Worm (Caenorhabditis elegans) whole organism, L3 larva: ENCODE measurements around the gene dnj-16.
A peak's percentile ranks its signal among the peaks of the same experiment; 100 is the strongest.

ENCODE experiments used
- R02D3.7 ChIP-seq: fragments of 150-350 bp; optimal IDR thresholded peaks from 2 replicates; lab custom pipeline; 2014; ENCODE audit warnings: missing biosample characterization, missing genetic modification characterization
- ZK546.5 ChIP-seq: sonication (generic microtip); optimal IDR thresholded peaks from 2 replicates; lab custom pipeline; 2017; ENCODE audit warnings: missing biosample characterization, missing genetic modification characterization
- ama-1 ChIP-seq: fragments of 150-350 bp; optimal IDR thresholded peaks from 2 replicates; lab custom pipeline; 2018
- ceh-16 ChIP-seq: sonication (generic microtip); optimal IDR thresholded peaks from 2 replicates; lab custom pipeline; 2017; ENCODE audit warnings: missing biosample characterization, missing genetic modification characterization
- ceh-28 ChIP-seq: fragments of 150-350 bp; optimal IDR thresholded peaks from 2 replicates; lab custom pipeline; 2014; ENCODE audit warnings: missing biosample characterization, missing genetic modification reagents, missing genetic modification characterization
- ceh-9 ChIP-seq: sonication (generic microtip); optimal IDR thresholded peaks from 2 replicates; lab custom pipeline; 2018; ENCODE audit warnings: missing biosample characterization, missing genetic modification characterization
- daf-12 ChIP-seq: fragments of 150-350 bp; optimal IDR thresholded peaks from 2 replicates; lab custom pipeline; 2014; ENCODE audit warnings: missing biosample characterization, missing genetic modification reagents, missing genetic modification characterization
- egl-27 ChIP-seq: sonication (generic microtip); optimal IDR thresholded peaks from 4 replicates; lab custom pipeline; 2017; ENCODE audit warnings: missing biosample characterization, missing genetic modification reagents, missing genetic modification characterization
- egl-5 ChIP-seq: fragments of 150-350 bp; optimal IDR thresholded peaks from 2 replicates; lab custom pipeline; 2017; ENCODE audit warnings: missing biosample characterization, missing genetic modification reagents, missing genetic modification characterization, inconsistent platforms
- elt-1 ChIP-seq: fragments of 150-350 bp; optimal IDR thresholded peaks from 2 replicates; lab custom pipeline; 2014; ENCODE audit warnings: missing biosample characterization, missing genetic modification characterization
- elt-2 ChIP-seq: sonication (generic microtip); optimal IDR thresholded peaks from 2 replicates; lab custom pipeline; 2016; ENCODE audit warnings: missing genetic modification reagents, mild to moderate bottlenecking, missing genetic modification characterization, missing compliant biosample characterization
- eor-1 ChIP-seq, 2 experiments: fragments of 150-350 bp; optimal IDR thresholded peaks; 2 replicates each; lab custom pipeline; 2014 to 2018; ENCODE audit warnings: missing biosample characterization in 2 of 2, missing genetic modification characterization in 2 of 2
- fkh-10 ChIP-seq: sonication (generic microtip); optimal IDR thresholded peaks from 2 replicates; lab custom pipeline; 2017; ENCODE audit warnings: missing biosample characterization, missing genetic modification reagents, missing genetic modification characterization
- fkh-2 ChIP-seq: fragments of 150-350 bp; optimal IDR thresholded peaks from 2 replicates; lab custom pipeline; 2014; ENCODE audit warnings: missing biosample characterization, missing genetic modification reagents, missing genetic modification characterization
- fos-1 ChIP-seq: fragments of 150-350 bp; optimal IDR thresholded peaks from 2 replicates; lab custom pipeline; 2014; ENCODE audit warnings: missing biosample characterization, missing genetic modification characterization
- hmg-11 ChIP-seq: sonication (generic microtip); optimal IDR thresholded peaks from 2 replicates; lab custom pipeline; 2016; ENCODE audit warnings: missing genetic modification characterization, missing compliant biosample characterization
- jun-1 ChIP-seq: fragments of 150-350 bp; optimal IDR thresholded peaks from 2 replicates; lab custom pipeline; 2014; ENCODE audit warnings: missing biosample characterization, missing genetic modification reagents, missing genetic modification characterization
- lin-15B ChIP-seq: fragments of 150-350 bp; optimal IDR thresholded peaks from 2 replicates; lab custom pipeline; 2014; ENCODE audit warnings: missing biosample characterization, missing genetic modification characterization
- lin-39 ChIP-seq: fragments of 150-350 bp; optimal IDR thresholded peaks from 2 replicates; lab custom pipeline; 2018; ENCODE audit warnings: missing biosample characterization, missing genetic modification reagents, missing genetic modification characterization
- lsy-12 ChIP-seq: sonication (generic microtip); optimal IDR thresholded peaks from 2 replicates; lab custom pipeline; 2016; ENCODE audit warnings: mild to moderate bottlenecking, missing genetic modification characterization, missing compliant biosample characterization
- mdl-1 ChIP-seq: fragments of 150-350 bp; optimal IDR thresholded peaks from 2 replicates; lab custom pipeline; 2014; ENCODE audit warnings: missing biosample characterization, missing genetic modification characterization
- nfya-1 ChIP-seq: sonication (generic microtip); optimal IDR thresholded peaks from 2 replicates; lab custom pipeline; 2017; ENCODE audit warnings: missing genetic modification characterization, mild to moderate bottlenecking, missing compliant biosample characterization, antibody characterized with exemption, moderate library complexity; ENCODE audit not compliant: insufficient read depth
- nhr-11 ChIP-seq: fragments of 150-350 bp; optimal IDR thresholded peaks from 2 replicates; lab custom pipeline; 2014; ENCODE audit warnings: missing biosample characterization, missing genetic modification characterization
- nhr-12 ChIP-seq: fragments of 150-350 bp; optimal IDR thresholded peaks from 2 replicates; lab custom pipeline; 2014; ENCODE audit warnings: missing biosample characterization, missing genetic modification characterization
- nhr-23 ChIP-seq: fragments of 150-350 bp; optimal IDR thresholded peaks from 2 replicates; lab custom pipeline; 2014; ENCODE audit warnings: missing biosample characterization, missing genetic modification reagents, missing genetic modification characterization
- nhr-25 ChIP-seq: sonication (generic microtip); optimal IDR thresholded peaks from 2 replicates; lab custom pipeline; 2017; ENCODE audit warnings: missing biosample characterization, missing genetic modification characterization
- nhr-28 ChIP-seq: fragments of 150-350 bp; optimal IDR thresholded peaks from 2 replicates; lab custom pipeline; 2014; ENCODE audit warnings: missing biosample characterization, missing genetic modification characterization
- nhr-43 ChIP-seq: sonication (generic microtip); optimal IDR thresholded peaks from 2 replicates; lab custom pipeline; 2016; ENCODE audit warnings: mild to moderate bottlenecking, missing genetic modification characterization, missing compliant biosample characterization; ENCODE audit not compliant: poor library complexity, severe bottlenecking
- nhr-67 ChIP-seq: fragments of 150-350 bp; optimal IDR thresholded peaks from 2 replicates; lab custom pipeline; 2014; ENCODE audit warnings: missing biosample characterization, missing genetic modification characterization
- nhr-77 ChIP-seq: fragments of 150-350 bp; optimal IDR thresholded peaks from 2 replicates; lab custom pipeline; 2014; ENCODE audit warnings: missing biosample characterization, missing genetic modification characterization
- pha-4 ChIP-seq: fragments of 150-350 bp; optimal IDR thresholded peaks from 2 replicates; lab custom pipeline; 2014; ENCODE audit warnings: missing biosample characterization, missing genetic modification reagents, missing genetic modification characterization
- pqm-1 ChIP-seq: fragments of 150-350 bp; optimal IDR thresholded peaks from 2 replicates; lab custom pipeline; 2017; ENCODE audit warnings: missing biosample characterization, missing genetic modification characterization, inconsistent platforms
- sea-2 ChIP-seq: fragments of 150-350 bp; sonication (generic microtip); optimal IDR thresholded peaks from 4 replicates; lab custom pipeline; 2014; ENCODE audit warnings: missing biosample characterization, missing genetic modification reagents, missing genetic modification characterization
- skn-1 ChIP-seq: fragments of 150-350 bp; optimal IDR thresholded peaks from 2 replicates; lab custom pipeline; 2014; ENCODE audit warnings: missing biosample characterization, missing genetic modification characterization
- snpc-4 ChIP-seq: fragments of 150-350 bp; optimal IDR thresholded peaks from 2 replicates; lab custom pipeline; 2014; ENCODE audit warnings: missing biosample characterization, missing genetic modification characterization
- tbx-2 ChIP-seq: sonication (generic microtip); optimal IDR thresholded peaks from 2 replicates; lab custom pipeline; 2016; ENCODE audit warnings: mild to moderate bottlenecking, missing genetic modification characterization, missing compliant biosample characterization
- unc-62 ChIP-seq: fragments of 150-350 bp; sonication (generic microtip); optimal IDR thresholded peaks from 4 replicates; lab custom pipeline; 2014; ENCODE audit warnings: missing biosample characterization, missing genetic modification reagents, missing genetic modification characterization
- ztf-4 ChIP-seq: fragments of 150-350 bp; optimal IDR thresholded peaks from 2 replicates; lab custom pipeline; 2014; ENCODE audit warnings: missing biosample characterization, missing genetic modification characterization

The dnj-16 gene

DNA sequence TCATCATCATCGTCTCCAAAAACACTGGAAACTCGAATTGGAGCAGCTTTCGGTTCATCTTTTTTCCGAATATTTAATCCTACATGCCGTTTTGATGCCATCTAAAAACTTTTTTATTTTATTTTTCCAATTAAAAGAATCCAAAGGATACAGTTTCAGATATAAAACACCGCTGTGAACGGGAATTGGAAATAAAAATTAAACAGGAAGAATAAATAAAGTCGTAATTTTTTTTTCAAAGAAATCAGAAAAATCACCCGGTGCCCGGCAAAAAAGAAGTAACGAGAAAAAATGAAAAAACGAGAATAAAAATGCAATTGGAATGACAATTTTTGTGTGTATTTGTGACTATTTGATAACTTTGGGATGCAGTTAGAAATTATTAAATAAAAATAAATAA lies 22.3 kb upstream of the dnj-16 start, which contains the start of gene ccdc-55:
ccdc-55 (minus strand) TSS at position 101 of the 400 bp plus-strand sequence.
- no peak for TF ChIP-seq hmg-11 (tag; lab: Kevin White, UChicago)
- no peak for TF ChIP-seq daf-12 (tag; lab: Kevin White, UChicago)
- TF ChIP-seq pha-4 (tag; lab: Kevin White, UChicago), result no peak
- no peak for TF ChIP-seq tbx-2 (tag; lab: Kevin White, UChicago)
- no peak for TF ChIP-seq ZK546.5 (tag; lab: Kevin White, UChicago)
- TF ChIP-seq nfya-1 (tag; lab: Kevin White, UChicago), result no peak
- no peak for TF ChIP-seq nhr-11 (tag; lab: Kevin White, UChicago)
- no peak for TF ChIP-seq elt-1 (tag; lab: Kevin White, UChicago)
- no peak for TF ChIP-seq lin-15B (tag; lab: Kevin White, UChicago)
- TF ChIP-seq ceh-9, result no peak
- no peak for TF ChIP-seq pqm-1 (tag; lab: Kevin White, UChicago)
- TF ChIP-seq sea-2 (GFP tag; lab: Kevin White, UChicago), result no peak
- no peak for TF ChIP-seq fkh-10 (GFP tag; lab: Kevin White, UChicago)
- TF ChIP-seq nhr-12 (tag; lab: Kevin White, UChicago), result no peak
- no peak for TF ChIP-seq R02D3.7 (tag; lab: Kevin White, UChicago)
- no peak for TF ChIP-seq fkh-2 (tag; lab: Kevin White, UChicago)
- no peak for TF ChIP-seq egl-5
- no peak for TF ChIP-seq ama-1 (lab: Kevin White, UChicago)
- no peak for TF ChIP-seq ceh-28 (tag; lab: Kevin White, UChicago)

DNA sequence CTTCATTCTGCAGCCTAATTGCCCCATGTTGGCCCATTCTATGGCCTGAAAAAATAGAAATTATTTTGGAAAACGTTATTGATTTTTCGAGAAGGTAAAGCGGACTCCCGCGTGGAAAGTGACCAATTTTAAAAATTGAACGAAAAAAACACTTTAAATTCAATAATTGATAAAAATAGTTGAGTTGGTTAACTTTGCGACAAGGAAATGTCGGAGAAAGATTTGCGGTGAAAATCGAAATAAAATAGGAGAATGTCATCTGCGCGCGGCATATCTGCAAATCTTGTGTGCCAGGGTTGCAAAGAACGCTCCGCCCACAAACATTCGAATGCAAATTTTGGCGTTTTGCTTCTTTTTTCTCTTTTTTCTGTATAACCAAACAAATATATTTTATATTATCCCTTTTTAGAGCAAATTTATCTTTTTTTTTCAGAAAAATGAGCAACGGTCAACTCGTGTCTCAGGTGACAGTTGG lies 20.0 kb upstream of the dnj-16 start, which contains the start of the genes rnf-121 and C16C10.4:
rnf-121 (minus strand) TSS at position 51 of the 475 bp plus-strand sequence.
C16C10.4 (plus strand) TSS at position 434 of the 475 bp plus-strand sequence.
- TF ChIP-seq nhr-25 (tag; lab: Kevin White, UChicago) (peak; percentile 22), lin-15B (tag; lab: Kevin White, UChicago) (peak; percentile 33), elt-2 (tag; lab: Kevin White, UChicago) (peak; percentile 22), nhr-43 (peak; percentile 89), egl-27 (tag; lab: Kevin White, UChicago) (no peak), pha-4 (tag; lab: Kevin White, UChicago) (peak; percentile 59), R02D3.7 (tag; lab: Kevin White, UChicago) (peak; percentile 29), nhr-67 (tag; lab: Kevin White, UChicago) (peak; percentile 25), skn-1 (tag; lab: Kevin White, UChicago) (peak; percentile 31), snpc-4 (tag; lab: Kevin White, UChicago) (peak; percentile 64), mdl-1 (tag; lab: Kevin White, UChicago) (no peak), nhr-23 (tag; lab: Kevin White, UChicago) (peak; percentile 55), ceh-28 (tag; lab: Kevin White, UChicago) (peak; percentile 44), nfya-1 (tag; lab: Kevin White, UChicago) (no peak), hmg-11 (tag; lab: Kevin White, UChicago) (peak; percentile 87), ceh-16 (tag; lab: Kevin White, UChicago) (peak; percentile 3), lsy-12 (tag; lab: Kevin White, UChicago) (peak; percentile 52), nhr-77 (tag; lab: Kevin White, UChicago) (no peak), jun-1 (tag; lab: Kevin White, UChicago) (no peak), tbx-2 (tag; lab: Kevin White, UChicago) (peak; percentile 17), daf-12 (tag; lab: Kevin White, UChicago) (no peak)

DNA sequence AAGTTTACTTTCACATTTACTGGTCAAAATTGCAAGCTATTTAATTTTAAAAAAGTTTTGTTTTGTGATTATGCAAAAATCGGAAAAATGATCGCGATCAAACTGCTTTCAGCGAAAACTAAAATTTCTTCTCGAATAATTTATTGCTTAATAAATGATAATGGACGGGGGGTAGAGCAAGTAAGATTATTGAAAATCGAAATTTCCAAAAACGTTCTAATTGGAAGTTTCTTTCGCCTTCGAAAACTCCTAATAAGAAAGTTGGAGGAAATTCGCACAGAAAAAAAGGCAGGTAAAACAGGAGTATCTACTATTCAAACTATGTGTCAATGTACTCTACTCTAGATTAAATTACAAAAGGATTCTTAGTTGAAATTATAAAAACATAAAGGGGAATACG lies 18.7 kb upstream of the dnj-16 start:
- no peak for TF ChIP-seq skn-1 (tag; lab: Kevin White, UChicago)
- no peak for TF ChIP-seq nhr-25 (tag; lab: Kevin White, UChicago)
- no peak for TF ChIP-seq nhr-67 (tag; lab: Kevin White, UChicago)
- no peak for TF ChIP-seq pqm-1 (tag; lab: Kevin White, UChicago)
- no peak for TF ChIP-seq fkh-2 (tag; lab: Kevin White, UChicago)
- TF ChIP-seq egl-5, result no peak
- TF ChIP-seq eor-1 (tag; optimal IDR thresholded peaks at IDR 0.05; lab: Kevin White, UChicago), result no peak
- TF ChIP-seq ceh-16 (tag; lab: Kevin White, UChicago), result no peak
- TF ChIP-seq egl-27 (tag; lab: Kevin White, UChicago), result no peak
- TF ChIP-seq nhr-28 (tag; lab: Kevin White, UChicago), result no peak
- no peak for TF ChIP-seq fos-1 (tag; lab: Kevin White, UChicago)
- TF ChIP-seq lin-39 (tag; lab: Kevin White, UChicago), result no peak
- no peak for TF ChIP-seq unc-62 (GFP tag; lab: Kevin White, UChicago)
- TF ChIP-seq elt-1 (tag; lab: Kevin White, UChicago), result no peak
- no peak for TF ChIP-seq ztf-4 (tag; lab: Kevin White, UChicago)
